Worm (Caenorhabditis elegans): ENCODE results near the gene adal-1.

- peak; percentile 47 for TF ChIP-seq ama-1 (optimal IDR thresholded peaks at IDR 0.05)
- TF ChIP-seq unc-39 (tag; optimal IDR thresholded peaks at IDR 0.05) = no peak
- TF ChIP-seq nhr-77 (tag; optimal IDR thresholded peaks at IDR 0.05) = peak; percentile 51
- TF ChIP-seq ZK546.5 (tag; optimal IDR thresholded peaks at IDR 0.05) = no peak
- peak; percentile 83 for TF ChIP-seq crh-2 (tag; optimal IDR thresholded peaks at IDR 0.05)
- TF ChIP-seq sma-9 (GFP tag; optimal IDR thresholded peaks at IDR 0.05) = peak; percentile 68
- TF ChIP-seq sma-9 (tag; optimal IDR thresholded peaks at IDR 0.05) = no peak
- no peak for TF ChIP-seq dmd-4 (tag; optimal IDR thresholded peaks at IDR 0.05)
- TF ChIP-seq nhr-6 (tag; optimal IDR thresholded peaks at IDR 0.05) = no peak
- TF ChIP-seq zag-1 (tag; optimal IDR thresholded peaks at IDR 0.05) = no peak
- no peak for TF ChIP-seq unc-55 (GFP tag; optimal IDR thresholded peaks at IDR 0.05)
- TF ChIP-seq mdl-1 (tag; optimal IDR thresholded peaks at IDR 0.05) = peak in 1 of 2 experiments; percentile 18
These were observed 45.5 kb downstream of the adal-1 start, which contains the start of gene tbc-6 for ce11 chrII:6847917-6848379.

Data from whole organism, L2 larva.